Worm (Caenorhabditis elegans): Measurements from ENCODE around the gene F56A11.5.
A peak's percentile ranks its signal among the peaks of the same experiment; 100 is the strongest.

DNA sequence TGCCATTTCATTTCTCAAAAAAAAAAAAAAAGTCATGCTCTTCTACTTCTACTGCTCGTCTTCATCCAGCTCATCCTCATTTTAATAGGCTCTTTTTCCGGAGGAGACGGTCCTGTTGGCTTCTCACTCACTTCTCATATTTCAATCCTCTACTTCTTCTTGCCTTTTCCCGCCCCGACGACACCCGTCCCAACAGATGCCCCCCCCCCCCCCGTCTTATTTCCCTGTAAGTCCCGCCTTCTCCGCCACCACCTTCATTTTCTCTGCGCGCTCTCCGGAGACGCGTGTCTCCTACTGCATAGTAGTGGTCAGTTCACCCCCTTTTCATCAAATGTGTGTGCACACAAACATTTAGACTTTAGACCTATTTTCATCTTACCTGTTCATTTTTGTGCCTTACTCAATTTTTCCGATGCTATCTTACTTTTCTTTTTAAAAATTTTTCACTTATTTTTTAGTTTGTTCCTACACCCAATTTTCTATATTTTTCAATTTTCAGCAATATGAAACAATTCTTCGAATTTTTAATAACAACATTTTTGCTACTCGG lies 11.8 kb downstream of the F56A11.5 start, which contains the start of gene efn-4:
- TF ChIP-seq bed-3 (GFP tag; optimal IDR thresholded peaks at IDR 0.05): no peak
- peak; percentile 30 for TF ChIP-seq sptf-1 (tag; optimal IDR thresholded peaks at IDR 0.05)
- no peak for TF ChIP-seq unc-62 (GFP tag; optimal IDR thresholded peaks at IDR 0.05)
- TF ChIP-seq unc-39 (tag; optimal IDR thresholded peaks at IDR 0.05): no peak
- TF ChIP-seq mab-5 (tag; optimal IDR thresholded peaks at IDR 0.05): no peak
- no peak for TF ChIP-seq elt-1 (tag; optimal IDR thresholded peaks at IDR 0.05; ENCODE audit: borderline replicate concordance, insufficient read depth)
- TF ChIP-seq ham-2 (GFP tag; optimal IDR thresholded peaks at IDR 0.05): no peak
- no peak for TF ChIP-seq ces-1 (GFP tag; optimal IDR thresholded peaks at IDR 0.05)
